Fruit fly (Drosophila melanogaster) whole organism: ENCODE measurements around the gene spz5.

Experiments used
- pan ChIP-seq: fragments of >200 bp; optimal IDR thresholded peaks from 2 replicates; lab custom pipeline; 2017
- psq ChIP-seq: fragments of >200 bp; optimal IDR thresholded peaks from 2 replicates; lab custom pipeline; 2017

dm6 chr3L:2865564-2865963, 26.4 kb downstream of the spz5 start:
- no peak for TF ChIP-seq psq (lab: Kevin White, UChicago)
- TF ChIP-seq pan (lab: Kevin White, UChicago), result no peak
